Worm (Caenorhabditis elegans) whole organism, young adult: ENCODE results near the gene Y12A6A.1.

Experiments
- B0035.1 ChIP-seq: sonication (generic microtip); optimal IDR thresholded peaks from 2 replicates; lab custom pipeline; 2016; ENCODE audit warnings: missing genetic modification characterization, mild to moderate bottlenecking, missing compliant biosample characterization, missing genotype, missing genetic modification reagents
- B0261.1 ChIP-seq: sonication (generic microtip); optimal IDR thresholded peaks from 2 replicates; lab custom pipeline; 2016; ENCODE audit warnings: mild to moderate bottlenecking, missing genetic modification characterization, moderate library complexity, missing compliant biosample characterization
- F23B12.7 ChIP-seq: sonication (generic microtip); optimal IDR thresholded peaks from 2 replicates; lab custom pipeline; 2017; ENCODE audit warnings: missing genetic modification characterization, mild to moderate bottlenecking, missing compliant biosample characterization, antibody characterized with exemption, moderate library complexity; ENCODE audit not compliant: insufficient read depth
- F39B2.1 ChIP-seq: fragments of 200-800 bp; sonication (Bioruptor generic); IDR thresholded peaks from 2 replicates; pipeline ENCODE4 v1.3.6; 2022; ENCODE audit warnings: missing genetic modification reagents, missing genetic modification characterization, missing compliant biosample characterization
- F52B5.7 ChIP-seq: sonication (generic microtip); optimal IDR thresholded peaks from 2 replicates; lab custom pipeline; 2016; ENCODE audit warnings: mild to moderate bottlenecking, missing genetic modification characterization, missing compliant biosample characterization
- F55B11.4 ChIP-seq: sonication (generic microtip); optimal IDR thresholded peaks from 2 replicates; lab custom pipeline; 2016; ENCODE audit warnings: missing compliant biosample characterization, missing genetic modification characterization, borderline replicate concordance; ENCODE audit not compliant: insufficient read depth
- K11D2.4 ChIP-seq: fragments of 200-800 bp; sonication (Bioruptor generic); IDR thresholded peaks from 2 replicates; pipeline ENCODE4 v1.3.6; 2022; ENCODE audit warnings: missing genetic modification reagents, missing genetic modification characterization, missing compliant biosample characterization
- K12H6.12 ChIP-seq: fragments of 200-800 bp; sonication (Bioruptor generic); optimal IDR thresholded peaks from 2 replicates; lab custom pipeline; 2018; ENCODE audit warnings: mild to moderate bottlenecking, missing genetic modification characterization, missing compliant biosample characterization
- Y53F4B.3 ChIP-seq: fragments of 200-800 bp; sonication (Bioruptor generic); IDR thresholded peaks from 2 replicates; pipeline ENCODE4 v1.3.6; 2022; ENCODE audit warnings: missing genetic modification reagents, missing genetic modification characterization, missing compliant biosample characterization
- Y79H2A.3 ChIP-seq: fragments of 200-800 bp; sonication (Bioruptor generic); conservative IDR thresholded peaks from 2 replicates; pipeline ENCODE4 v1.3.6; 2022; ENCODE audit warnings: missing genetic modification reagents, missing genetic modification characterization, missing compliant biosample characterization
- atf-7 ChIP-seq: sonication (generic microtip); optimal IDR thresholded peaks from 2 replicates; lab custom pipeline; 2017; ENCODE audit warnings: mild to moderate bottlenecking, missing genetic modification characterization, missing compliant biosample characterization
- attf-3 ChIP-seq: fragments of 200-800 bp; sonication (Bioruptor generic); conservative IDR thresholded peaks from 2 replicates; pipeline ENCODE4 v1.3.6; 2022; ENCODE audit warnings: missing genetic modification reagents, missing genetic modification characterization, missing compliant biosample characterization
- attf-5 ChIP-seq: fragments of 200-800 bp; sonication (Bioruptor generic); optimal IDR thresholded peaks from 2 replicates; lab custom pipeline; 2018; ENCODE audit warnings: mild to moderate bottlenecking, missing genetic modification characterization, missing compliant biosample characterization
- cebp-1 ChIP-seq, 2 experiments: fragments of 200-800 bp in 1 of 2; sonication (Bioruptor generic) in 1 of 2; sonication (generic microtip) in 1 of 2; IDR thresholded peaks in 1 of 2; optimal IDR thresholded peaks in 1 of 2; 2 replicates each; pipeline versions ENCODE4 v1.3.6 to Lab custom; 2017 to 2022; ENCODE audit warnings: missing compliant biosample characterization in 2 of 2, missing genetic modification characterization in 2 of 2, mild to moderate bottlenecking in 1 of 2, missing genetic modification reagents in 1 of 2, moderate library complexity in 1 of 2
- cebp-2 ChIP-seq: fragments of 200-800 bp; sonication (Bioruptor generic); IDR thresholded peaks from 2 replicates; pipeline ENCODE4 v1.3.6; 2022; ENCODE audit warnings: missing genetic modification characterization, missing compliant biosample characterization
- ceh-40 ChIP-seq: fragments of 200-800 bp; sonication (Bioruptor generic); IDR thresholded peaks from 2 replicates; pipeline ENCODE4 v1.3.6; 2022; ENCODE audit warnings: missing genetic modification characterization, missing compliant biosample characterization
- ceh-58 ChIP-seq: fragments of 200-800 bp; sonication (Bioruptor generic); IDR thresholded peaks from 2 replicates; pipeline ENCODE4 v1.3.6; 2022; ENCODE audit warnings: missing genetic modification characterization, missing compliant biosample characterization
- die-1 ChIP-seq: sonication (generic microtip); optimal IDR thresholded peaks from 2 replicates; lab custom pipeline; 2016; ENCODE audit warnings: missing genotype, mild to moderate bottlenecking, missing genetic modification characterization, missing compliant biosample characterization
- dox-1 ChIP-seq: fragments of 200-800 bp; sonication (Bioruptor generic); IDR thresholded peaks from 2 replicates; pipeline ENCODE4 v1.3.6; 2022; ENCODE audit warnings: missing genetic modification reagents, missing genetic modification characterization, missing compliant biosample characterization
- egl-44 ChIP-seq: fragments of 200-800 bp; sonication (Bioruptor generic); IDR thresholded peaks from 2 replicates; pipeline ENCODE4 v1.3.6; 2022; ENCODE audit warnings: missing genetic modification reagents, missing genetic modification characterization, missing compliant biosample characterization
- ekl-4 ChIP-seq: fragments of 200-800 bp; sonication (Bioruptor generic); IDR thresholded peaks from 2 replicates; pipeline ENCODE4 v1.3.6; 2022; ENCODE audit warnings: missing genetic modification reagents, missing genetic modification characterization, missing compliant biosample characterization
- hmg-1.2 ChIP-seq: fragments of 200-800 bp; sonication (Bioruptor generic); IDR thresholded peaks from 2 replicates; pipeline ENCODE4 v1.3.6; 2022; ENCODE audit warnings: missing genetic modification reagents, missing genetic modification characterization, missing compliant biosample characterization
- lin-35 ChIP-seq, 3 experiments: fragments of 150-350 bp in 2 of 3; sonication (generic microtip) in 1 of 3; optimal IDR thresholded peaks; 2 replicates each; lab custom pipeline; 2014 to 2018; ENCODE audit warnings: missing biosample characterization in 3 of 3, missing genetic modification characterization in 3 of 3, missing genetic modification reagents in 3 of 3
- lin-40 ChIP-seq: sonication (generic microtip); optimal IDR thresholded peaks from 2 replicates; lab custom pipeline; 2016; ENCODE audit warnings: missing genetic modification characterization, mild to moderate bottlenecking, missing compliant biosample characterization, missing genotype, missing genetic modification reagents
- lin-54 ChIP-seq: fragments of 200-800 bp; sonication (Bioruptor generic); optimal IDR thresholded peaks from 2 replicates; lab custom pipeline; 2018; ENCODE audit warnings: mild to moderate bottlenecking, missing genetic modification characterization, missing compliant biosample characterization
- madf-10 ChIP-seq: sonication (generic microtip); optimal IDR thresholded peaks from 2 replicates; lab custom pipeline; 2016; ENCODE audit warnings: mild to moderate bottlenecking, missing genetic modification characterization, missing compliant biosample characterization
- nhr-80 ChIP-seq: sonication (generic microtip); optimal IDR thresholded peaks from 2 replicates; lab custom pipeline; 2016; ENCODE audit warnings: missing genetic modification characterization, missing compliant biosample characterization
- pbrm-1 ChIP-seq: fragments of 200-800 bp; sonication (Bioruptor generic); IDR thresholded peaks from 2 replicates; pipeline ENCODE4 v1.3.6; 2022; ENCODE audit warnings: missing genetic modification reagents, missing genetic modification characterization, missing compliant biosample characterization
- repo-1 ChIP-seq: sonication (generic microtip); optimal IDR thresholded peaks from 2 replicates; lab custom pipeline; 2017; ENCODE audit warnings: mild to moderate bottlenecking, missing genetic modification characterization, missing compliant biosample characterization
- sea-2 ChIP-seq: fragments of 200-800 bp; sonication (Bioruptor generic); IDR thresholded peaks from 2 replicates; pipeline ENCODE4 v1.3.6; 2022; ENCODE audit warnings: missing genetic modification characterization, missing compliant biosample characterization
- sptf-2 ChIP-seq: fragments of 200-800 bp; sonication (Bioruptor generic); optimal IDR thresholded peaks from 2 replicates; lab custom pipeline; 2018; ENCODE audit warnings: mild to moderate bottlenecking, missing genetic modification characterization, missing compliant biosample characterization
- unc-130 ChIP-seq: sonication (generic microtip); optimal IDR thresholded peaks from 2 replicates; lab custom pipeline; 2016; ENCODE audit warnings: missing genetic modification reagents, missing genetic modification characterization, missing compliant biosample characterization
- unc-62 ChIP-seq: fragments of 150-350 bp; optimal IDR thresholded peaks from 2 replicates; lab custom pipeline; 2014; ENCODE audit warnings: missing biosample characterization, missing genetic modification reagents, missing genetic modification characterization
- xnd-1 ChIP-seq: sonication (generic microtip); optimal IDR thresholded peaks from 2 replicates; lab custom pipeline; 2016; ENCODE audit warnings: missing genotype, missing genetic modification reagents, missing genetic modification characterization, missing compliant biosample characterization
- zfh-2 ChIP-seq: fragments of 200-800 bp; sonication (Bioruptor generic); conservative IDR thresholded peaks from 2 replicates; pipeline ENCODE4 v1.3.6; 2022; ENCODE audit warnings: missing genetic modification reagents, missing genetic modification characterization, missing compliant biosample characterization
- ztf-18 ChIP-seq: sonication (generic microtip); optimal IDR thresholded peaks from 2 replicates; lab custom pipeline; 2016; ENCODE audit warnings: missing genotype, mild to moderate bottlenecking, missing genetic modification characterization, missing compliant biosample characterization
- ztf-3 ChIP-seq: fragments of 200-800 bp; sonication (Bioruptor generic); optimal IDR thresholded peaks from 2 replicates; lab custom pipeline; 2018; ENCODE audit warnings: mild to moderate bottlenecking, missing genetic modification characterization, missing compliant biosample characterization

The Y12A6A.1 gene

DNA sequence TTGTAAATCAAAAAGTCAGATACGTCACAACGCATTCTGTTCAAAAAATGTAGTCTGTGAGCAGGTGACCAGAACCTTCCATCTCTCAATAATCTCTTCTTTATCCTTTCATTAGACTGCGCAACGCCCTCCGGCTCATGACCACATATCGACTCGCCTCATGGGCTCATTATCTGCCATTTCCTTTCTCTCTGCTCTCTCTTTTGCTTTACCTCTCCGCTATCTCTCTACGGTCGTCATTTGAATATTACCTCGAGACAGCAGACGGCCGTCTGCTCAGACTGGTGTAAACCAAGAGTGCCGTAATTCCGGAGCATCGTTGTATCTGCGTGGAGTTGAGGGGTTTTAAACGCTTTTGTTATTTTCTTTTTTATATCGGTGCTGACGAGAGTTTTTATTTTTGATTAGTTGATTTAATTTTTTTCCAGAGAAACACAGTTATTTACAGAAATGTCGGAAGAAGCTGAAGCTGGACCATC, 23.5 kb downstream of the Y12A6A.1 start, which contains the start of gene bra-1:
Gene bra-1, plus strand, starts transcription at position 429 of the 479 bp plus-strand sequence.
- TF ChIP-seq ztf-3 (no peak), repo-1 (tag; lab: Kevin White, UChicago) (no peak), zfh-2 (peak; percentile 40; the same call in 1 of the 2 replicates), F23B12.7 (no peak), ceh-40 (GFP tag; lab: Robert Waterston, UW) (0 out of 2 replicates have a peak, but pooled peaks have one; percentile 19), xnd-1 (no peak), Y53F4B.3 (no peak), nhr-80 (peak; percentile 54), madf-10 (tag; lab: Kevin White, UChicago) (no peak), F55B11.4 (tag; lab: Kevin White, UChicago) (no peak), ztf-18 (tag; lab: Kevin White, UChicago) (no peak), sptf-2 (GFP tag; lab: Kevin White, UChicago) (no peak), K11D2.4 (GFP tag; lab: Robert Waterston, UW) (no peak), attf-5 (GFP tag; lab: Kevin White, UChicago) (peak; percentile 35), F39B2.1 (GFP tag; lab: Robert Waterston, UW) (no peak), Y79H2A.3 (GFP tag; lab: Robert Waterston, UW) (no peak), die-1 (tag; lab: Kevin White, UChicago) (no peak), lin-40 (tag; lab: Kevin White, UChicago) (no peak), dox-1 (GFP tag; lab: Robert Waterston, UW) (peak; percentile 50; the same call in 1 of the 2 replicates), cebp-2 (GFP tag; lab: Robert Waterston, UW) (no peak), lin-35 (GFP tag; optimal IDR thresholded peaks at IDR 0.05; lab: Kevin White, UChicago) (peak in 1 of 3 experiments; percentile 40), K12H6.12 (peak; percentile 6), cebp-1 (GFP tag; IDR thresholded peaks at IDR 0.05; lab: Robert Waterston, UW) (no peak), cebp-1 (tag; optimal IDR thresholded peaks at IDR 0.05; lab: Kevin White, UChicago) (no peak), unc-62 (GFP tag; lab: Kevin White, UChicago) (no peak), attf-3 (GFP tag; lab: Robert Waterston, UW) (peak; percentile 89)

DNA sequence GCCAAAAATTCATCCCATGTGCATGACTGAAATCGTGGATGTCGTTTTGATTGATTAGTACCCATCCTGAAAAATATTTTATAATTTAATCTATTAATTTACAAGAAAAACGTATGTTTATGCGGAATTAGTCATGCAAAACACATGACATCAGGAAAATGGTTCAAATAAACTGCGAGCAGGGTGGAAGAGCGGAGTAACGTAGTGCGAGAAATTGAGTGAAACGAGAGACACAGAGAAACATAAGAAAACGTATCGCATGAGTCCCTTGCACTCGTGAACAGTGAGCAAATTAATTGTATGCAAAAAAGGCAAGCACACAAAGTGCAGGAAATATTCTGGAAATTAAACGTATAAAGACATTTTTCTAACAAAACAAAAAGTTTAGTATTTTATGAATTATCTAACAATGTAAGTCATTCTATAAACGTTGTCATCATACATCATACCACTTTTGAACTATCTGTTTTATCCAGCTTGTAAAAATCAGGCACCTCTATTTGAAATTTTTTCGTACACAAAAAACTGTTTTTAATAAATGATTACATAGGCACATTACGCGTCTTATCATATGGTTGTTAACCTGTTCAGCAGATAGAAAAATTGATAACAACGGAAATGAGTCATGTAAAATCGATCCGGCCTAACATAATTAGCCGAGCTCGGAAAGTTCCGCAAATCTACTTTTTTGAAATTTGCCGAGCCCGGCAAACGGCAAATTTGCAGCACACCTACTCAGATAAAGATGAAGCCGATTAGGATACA, 25.3 kb downstream of the Y12A6A.1 start, which contains the start of gene F54B11.5:
Gene F54B11.5, minus strand, starts transcription at position 66 of the 765 bp plus-strand sequence.
- TF ChIP-seq pbrm-1 (GFP tag; lab: Robert Waterston, UW) (no peak), lin-35 (GFP tag; optimal IDR thresholded peaks at IDR 0.05; lab: Kevin White, UChicago) (peak in 1 of 3 experiments; percentile 37), B0035.1 (tag; lab: Kevin White, UChicago) (no peak), unc-130 (GFP tag; lab: Kevin White, UChicago) (no peak), ekl-4 (GFP tag; lab: Robert Waterston, UW) (no peak), nhr-80 (peak; percentile 25), sea-2 (GFP tag; lab: Robert Waterston, UW) (no peak), cebp-1 (GFP tag; IDR thresholded peaks at IDR 0.05; lab: Robert Waterston, UW) (no peak), cebp-1 (tag; optimal IDR thresholded peaks at IDR 0.05; lab: Kevin White, UChicago) (no peak), attf-5 (GFP tag; lab: Kevin White, UChicago) (peak; percentile 57), lin-40 (tag; lab: Kevin White, UChicago) (peak; percentile 9), atf-7 (no peak), attf-3 (GFP tag; lab: Robert Waterston, UW) (peak; percentile 89), K12H6.12 (no peak), cebp-2 (GFP tag; lab: Robert Waterston, UW) (no peak), lin-54 (no peak), F52B5.7 (tag; lab: Kevin White, UChicago) (no peak), egl-44 (GFP tag; lab: Robert Waterston, UW) (no peak), B0261.1 (tag; lab: Kevin White, UChicago) (no peak), hmg-1.2 (GFP tag; lab: Robert Waterston, UW) (peak; percentile 61; the same call in 1 of the 2 replicates), ceh-58 (no peak)
